Fruit fly (Drosophila melanogaster): Measurements from ENCODE around the gene CG14693.

The CG14693 gene

dm6 chr3R:10815032-10815431 lies at the start of gene CG14693, which contains the start of gene TTLL15:
TSS of gene CG14693 (minus strand) at chr3R:10815047.
TSS of gene TTLL15 (plus strand) at chr3R:10815288.
- TF ChIP-seq noc (tag; optimal IDR thresholded peaks at IDR 0.05): no peak

- TF ChIP-seq noc (tag; optimal IDR thresholded peaks at IDR 0.05): no peak
These were observed 49.1 kb upstream of the CG14693 start for dm6 chr3R:10863956-10864355.

- no peak for TF ChIP-seq noc (tag; optimal IDR thresholded peaks at IDR 0.05)
These were observed 48.6 kb upstream of the CG14693 start for dm6 chr3R:10863446-10863819.

- peak; percentile 46 for TF ChIP-seq noc (tag; optimal IDR thresholded peaks at IDR 0.05)
These were observed 48.1 kb upstream of the CG14693 start, which contains the start of gene CG6574 for dm6 chr3R:10862773-10863445. TSS of gene CG6574 (minus strand) at chr3R:10862988.

dm6 chr3R:10859713-10860112 lies 44.9 kb upstream of the CG14693 start, which contains the start of gene CG14694:
TSS of gene CG14694 (minus strand) at chr3R:10859813.
- no peak for TF ChIP-seq noc (tag; optimal IDR thresholded peaks at IDR 0.05)

dm6 chr3R:10856618-10857017 lies 41.8 kb upstream of the CG14693 start, which contains the start of gene CG4570:
TSS of gene CG4570 (plus strand) at chr3R:10856807.
- TF ChIP-seq noc (tag; optimal IDR thresholded peaks at IDR 0.05): no peak

dm6 chr3R:10854243-10854874 lies 39.5 kb upstream of the CG14693 start, which contains the start of the genes CG6567 and CG4511:
TSS of gene CG6567 (minus strand) at chr3R:10854451.
TSS of gene CG4511 (plus strand) at chr3R:10854501.
- peak; percentile 10 for TF ChIP-seq noc (tag; optimal IDR thresholded peaks at IDR 0.05)

- TF ChIP-seq noc (tag; optimal IDR thresholded peaks at IDR 0.05): no peak
These were observed 37.5 kb upstream of the CG14693 start, which contains the start of gene CG4565 for dm6 chr3R:10852232-10852774. TSS of gene CG4565 (plus strand) at chr3R:10852724.

- no peak for TF ChIP-seq noc (tag; optimal IDR thresholded peaks at IDR 0.05)
These were observed 35.8 kb upstream of the CG14693 start for dm6 chr3R:10850636-10851035.

- peak; percentile 86 for TF ChIP-seq noc (tag; optimal IDR thresholded peaks at IDR 0.05)
These were observed 34.7 kb upstream of the CG14693 start, which contains the start of gene CG42394 for dm6 chr3R:10849515-10849973. TSS of gene CG42394 (plus strand) at chr3R:10849825.

dm6 chr3R:10842422-10842821 lies 27.6 kb upstream of the CG14693 start:
- TF ChIP-seq noc (tag; optimal IDR thresholded peaks at IDR 0.05): no peak

dm6 chr3R:10836924-10837323 lies 22.1 kb upstream of the CG14693 start:
- no peak for TF ChIP-seq noc (tag; optimal IDR thresholded peaks at IDR 0.05)

dm6 chr3R:10834893-10835292 lies 20.0 kb upstream of the CG14693 start:
- TF ChIP-seq noc (tag; optimal IDR thresholded peaks at IDR 0.05): no peak

- no peak for TF ChIP-seq noc (tag; optimal IDR thresholded peaks at IDR 0.05)
These were observed 17.8 kb upstream of the CG14693 start for dm6 chr3R:10832526-10833165.

- TF ChIP-seq noc (tag; optimal IDR thresholded peaks at IDR 0.05): no peak
These were observed 14.9 kb upstream of the CG14693 start for dm6 chr3R:10829746-10830145.

- no peak for TF ChIP-seq noc (tag; optimal IDR thresholded peaks at IDR 0.05)
These were observed 13.8 kb upstream of the CG14693 start for dm6 chr3R:10828688-10829087.
